Worm (Caenorhabditis elegans): ENCODE measurements around the gene mtrf-1L.

- TF ChIP-seq unc-62 (GFP tag; optimal IDR thresholded peaks at IDR 0.05), result no peak
- TF ChIP-seq grh-1 (GFP tag; IDR thresholded peaks at IDR 0.05), result peak; percentile 65
- TF ChIP-seq nhr-28 (tag; optimal IDR thresholded peaks at IDR 0.05), result no peak
- TF ChIP-seq efl-3 (GFP tag; optimal IDR thresholded peaks at IDR 0.05), result no peak
- TF ChIP-seq mep-1 (tag; optimal IDR thresholded peaks at IDR 0.05), result peak; percentile 86
- peak; percentile 56 for TF ChIP-seq unc-86 (tag; optimal IDR thresholded peaks at IDR 0.05)
- peak; percentile 54 for TF ChIP-seq nhr-11 (tag; optimal IDR thresholded peaks at IDR 0.05)
- TF ChIP-seq nhr-12 (tag; optimal IDR thresholded peaks at IDR 0.05), result no peak
- no peak for TF ChIP-seq nhr-237 (tag; optimal IDR thresholded peaks at IDR 0.05)
- TF ChIP-seq nhr-77 (tag; optimal IDR thresholded peaks at IDR 0.05), result peak; percentile 64
- no peak for TF ChIP-seq egl-27 (tag; optimal IDR thresholded peaks at IDR 0.05)
These were observed 22.4 kb downstream of the mtrf-1L start, which contains the start of the genes Y59E9AL.36 and nbet-1 for ce11 chrIV:5209390-5209789.
